Worm (Caenorhabditis elegans): Measurements from ENCODE around the gene F09E10.1.

Gene F09E10.1

DNA sequence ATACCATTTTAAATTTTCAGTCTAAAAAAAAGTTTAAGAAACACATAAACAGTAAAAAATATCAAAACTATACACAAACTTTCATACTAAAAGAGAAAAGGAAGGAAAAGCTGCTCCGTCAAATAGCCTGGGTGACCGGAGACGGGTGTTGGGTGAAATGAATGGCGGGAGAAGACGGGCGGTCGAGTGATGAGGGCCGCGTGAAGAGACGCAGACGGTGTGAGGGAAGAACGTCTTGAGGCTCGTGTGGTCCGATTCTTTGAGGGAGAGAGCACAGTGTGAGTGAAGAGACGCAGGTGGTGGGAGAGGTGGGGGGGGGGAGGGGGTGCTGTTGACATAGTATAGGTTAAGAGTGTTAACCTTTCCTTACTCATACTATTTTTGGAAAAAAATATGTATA is 26.4 kb downstream of the F09E10.1 start:
- TF ChIP-seq W03F9.2 (tag; optimal IDR thresholded peaks at IDR 0.05) (no peak), him-1 (tag; optimal IDR thresholded peaks at IDR 0.05) (peak; percentile 37), dao-5 (tag; optimal IDR thresholded peaks at IDR 0.05) (no peak)

DNA sequence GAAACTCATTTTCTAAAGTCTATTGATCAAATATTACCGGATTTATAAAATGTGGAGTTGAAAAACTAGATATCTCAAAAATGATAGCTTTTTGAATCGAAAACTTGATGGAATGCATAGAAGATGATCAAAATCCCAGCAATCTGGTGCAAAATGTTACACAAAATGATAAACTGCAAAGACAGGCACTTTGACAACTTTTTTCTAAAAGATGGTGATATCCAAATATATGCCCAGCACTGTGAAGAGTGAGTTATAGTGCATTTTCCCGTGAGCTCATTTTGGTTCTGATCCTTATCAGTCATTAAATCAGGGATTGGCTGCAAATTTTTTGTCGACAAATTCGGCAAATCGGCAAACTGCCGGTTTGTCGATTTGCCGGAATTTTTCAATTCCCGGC is 32.7 kb downstream of the F09E10.1 start, which contains the start of gene K06A9.3:
Gene K06A9.3, minus strand, starts transcription at position 101 of the 400 bp plus-strand sequence.
- no peak for TF ChIP-seq him-1 (tag; optimal IDR thresholded peaks at IDR 0.05)

DNA sequence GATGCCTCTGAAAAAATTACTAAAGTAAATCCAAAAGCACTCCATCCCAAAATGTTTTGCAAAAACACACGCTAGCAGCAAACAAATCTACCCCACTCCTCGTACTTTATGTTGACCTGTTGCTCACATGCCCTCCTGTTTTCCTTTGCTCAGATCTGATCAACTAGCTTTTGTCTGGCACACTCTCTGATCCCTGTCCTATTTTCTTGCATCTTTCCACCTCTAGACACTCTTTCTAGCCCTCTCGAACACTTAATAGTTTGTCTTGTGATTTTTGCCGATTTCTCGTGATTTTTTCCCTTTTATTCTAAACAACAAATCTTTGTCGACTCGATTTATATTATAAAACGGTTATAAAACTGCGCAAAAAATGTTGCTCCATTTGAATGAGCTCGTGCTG is 33.5 kb downstream of the F09E10.1 start, which contains the start of gene K06A9.2:
Gene K06A9.2, plus strand, starts transcription at position 229 of the 400 bp plus-strand sequence.
- TF ChIP-seq him-1 (tag; optimal IDR thresholded peaks at IDR 0.05) (no peak), dao-5 (tag; optimal IDR thresholded peaks at IDR 0.05) (no peak), W03F9.2 (tag; optimal IDR thresholded peaks at IDR 0.05) (no peak)

DNA sequence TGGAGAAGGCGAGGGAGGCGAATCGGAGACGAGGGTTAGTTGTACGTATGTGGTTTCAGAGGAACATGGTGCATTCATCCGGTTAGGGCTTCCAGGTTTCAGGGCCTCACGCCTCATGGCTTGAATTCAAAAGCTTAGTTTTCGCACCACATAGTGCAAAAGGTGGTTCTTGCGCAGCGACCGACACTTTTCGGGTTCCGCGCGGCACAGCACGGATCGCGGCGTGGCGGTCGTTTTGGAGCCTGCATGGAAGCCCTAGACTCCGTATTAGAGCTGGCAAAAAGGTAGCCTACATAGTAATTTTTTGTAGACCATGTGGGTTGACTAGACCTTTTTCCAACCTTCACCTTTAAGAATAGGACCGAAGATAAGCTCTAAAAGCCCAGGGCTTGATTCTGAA is 36.2 kb downstream of the F09E10.1 start:
- TF ChIP-seq dao-5 (tag; optimal IDR thresholded peaks at IDR 0.05) (no peak), him-1 (tag; optimal IDR thresholded peaks at IDR 0.05) (no peak), W03F9.2 (tag; optimal IDR thresholded peaks at IDR 0.05) (no peak)

DNA sequence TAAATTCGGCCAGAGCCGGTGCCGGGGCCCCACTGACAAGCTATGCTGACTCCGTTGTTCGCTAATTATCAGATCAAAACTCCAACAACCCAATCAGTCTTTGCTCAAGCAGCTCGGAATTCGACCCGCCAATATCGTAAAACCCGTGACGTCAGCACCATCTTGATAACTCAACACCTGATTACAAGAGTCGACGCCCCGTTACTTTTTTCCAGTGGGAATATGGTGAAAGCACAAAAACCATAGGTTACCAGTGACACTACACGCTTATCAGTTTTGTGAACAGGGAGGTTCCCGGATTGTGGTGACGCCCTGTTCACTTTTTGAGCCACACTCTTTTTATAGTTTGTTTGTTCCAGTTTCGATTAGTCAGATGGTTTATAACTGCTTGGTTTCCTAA is 38.5 kb downstream of the F09E10.1 start:
- TF ChIP-seq W03F9.2 (tag; optimal IDR thresholded peaks at IDR 0.05) = no peak
- TF ChIP-seq dao-5 (tag; optimal IDR thresholded peaks at IDR 0.05) = no peak
- TF ChIP-seq him-1 (tag; optimal IDR thresholded peaks at IDR 0.05) = no peak

DNA sequence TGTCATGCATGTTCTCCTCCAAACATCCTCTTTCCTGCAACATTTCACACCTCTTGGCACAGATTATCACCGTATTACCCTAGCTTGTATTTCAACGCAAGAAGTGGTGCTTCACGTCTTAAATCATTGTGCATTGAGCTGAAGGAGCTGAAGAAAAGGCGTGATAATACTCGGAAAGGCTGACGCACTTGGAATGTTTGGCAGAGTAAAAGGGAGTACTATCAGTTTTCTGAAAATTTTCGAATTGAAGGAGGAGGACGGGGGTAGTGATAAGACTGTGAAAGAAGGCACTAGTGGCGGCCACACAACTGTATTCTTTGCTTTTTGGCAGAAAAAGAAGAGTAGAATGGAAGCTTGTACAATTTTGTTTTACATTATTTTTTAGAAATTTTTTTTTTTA is 40.8 kb downstream of the F09E10.1 start:
- TF ChIP-seq W03F9.2 (tag; optimal IDR thresholded peaks at IDR 0.05) = no peak
- no peak for TF ChIP-seq dao-5 (tag; optimal IDR thresholded peaks at IDR 0.05)
- TF ChIP-seq him-1 (tag; optimal IDR thresholded peaks at IDR 0.05) = no peak

DNA sequence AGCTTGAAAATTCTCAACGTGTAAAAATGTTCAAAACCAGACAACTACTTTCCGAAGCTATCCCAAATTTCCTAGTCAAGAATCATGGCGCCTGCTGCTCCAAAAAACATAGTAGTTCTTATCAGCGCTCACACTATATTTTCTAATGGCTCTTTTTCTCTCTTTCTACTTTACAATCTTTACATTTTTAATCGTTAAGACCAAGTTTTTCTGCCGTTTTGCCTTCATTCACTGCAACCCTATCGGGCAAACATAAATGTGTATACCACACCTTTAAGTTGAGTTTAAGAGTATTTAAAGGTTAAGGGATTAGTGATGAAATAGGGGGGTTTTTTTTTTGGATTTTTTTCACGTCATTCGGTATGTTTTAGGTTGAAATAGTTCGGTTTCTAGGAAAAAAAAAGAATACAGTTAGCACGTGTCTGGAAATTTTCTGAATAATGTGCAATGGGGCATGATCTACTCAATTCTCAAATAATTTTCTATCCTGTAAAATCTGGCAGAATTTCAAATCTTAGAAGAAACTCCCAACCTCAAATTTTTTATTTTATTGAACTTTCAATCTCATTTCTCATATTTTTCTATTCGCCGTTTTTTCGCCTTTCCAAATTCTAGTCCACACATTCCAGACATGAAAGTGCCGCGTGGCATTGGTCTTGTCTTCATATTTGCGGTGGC is 44.4 kb downstream of the F09E10.1 start, which contains the start of gene K06A9.1:
Gene K06A9.1, plus strand, starts transcription at position 628 of the 678 bp plus-strand sequence.
- TF ChIP-seq him-1 (tag; optimal IDR thresholded peaks at IDR 0.05) = no peak
- TF ChIP-seq W03F9.2 (tag; optimal IDR thresholded peaks at IDR 0.05) = no peak
- no peak for TF ChIP-seq dao-5 (tag; optimal IDR thresholded peaks at IDR 0.05)

DNA sequence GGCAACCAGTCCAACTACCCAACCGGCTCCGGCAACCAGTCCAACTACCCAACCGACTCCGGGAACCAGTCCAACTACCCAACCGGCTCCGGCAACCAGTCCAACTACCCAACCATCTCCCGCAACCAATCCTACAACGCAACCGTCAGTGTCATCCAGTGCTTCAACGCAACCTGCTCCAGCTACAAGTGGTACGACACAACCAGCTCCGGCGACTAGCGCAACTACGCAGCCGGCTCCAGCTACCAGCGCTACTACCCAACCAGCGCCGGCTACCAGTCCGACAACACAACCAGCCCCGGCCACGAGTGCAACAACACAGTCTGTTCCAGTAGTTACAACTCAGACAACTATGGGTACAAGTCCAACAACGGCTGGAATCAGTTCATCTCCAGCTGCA is 46.5 kb downstream of the F09E10.1 start:
- TF ChIP-seq him-1 (tag; optimal IDR thresholded peaks at IDR 0.05) = no peak
- no peak for TF ChIP-seq W03F9.2 (tag; optimal IDR thresholded peaks at IDR 0.05)
- TF ChIP-seq dao-5 (tag; optimal IDR thresholded peaks at IDR 0.05) = no peak

All from whole organism, L4/young adult.